Fruit fly (Drosophila melanogaster) Kc167 (cell line): ENCODE measurements around the gene Cbp20.

Experiments
- h ChIP-seq: fragments of >200 bp; optimal IDR thresholded peaks from 3 replicates; lab custom pipeline; 2018; ENCODE audit warnings: missing external identifiers
- psq ChIP-seq: fragments of >200 bp; optimal IDR thresholded peaks from 2 replicates; lab custom pipeline; 2017; ENCODE audit warnings: missing external identifiers

DNA sequence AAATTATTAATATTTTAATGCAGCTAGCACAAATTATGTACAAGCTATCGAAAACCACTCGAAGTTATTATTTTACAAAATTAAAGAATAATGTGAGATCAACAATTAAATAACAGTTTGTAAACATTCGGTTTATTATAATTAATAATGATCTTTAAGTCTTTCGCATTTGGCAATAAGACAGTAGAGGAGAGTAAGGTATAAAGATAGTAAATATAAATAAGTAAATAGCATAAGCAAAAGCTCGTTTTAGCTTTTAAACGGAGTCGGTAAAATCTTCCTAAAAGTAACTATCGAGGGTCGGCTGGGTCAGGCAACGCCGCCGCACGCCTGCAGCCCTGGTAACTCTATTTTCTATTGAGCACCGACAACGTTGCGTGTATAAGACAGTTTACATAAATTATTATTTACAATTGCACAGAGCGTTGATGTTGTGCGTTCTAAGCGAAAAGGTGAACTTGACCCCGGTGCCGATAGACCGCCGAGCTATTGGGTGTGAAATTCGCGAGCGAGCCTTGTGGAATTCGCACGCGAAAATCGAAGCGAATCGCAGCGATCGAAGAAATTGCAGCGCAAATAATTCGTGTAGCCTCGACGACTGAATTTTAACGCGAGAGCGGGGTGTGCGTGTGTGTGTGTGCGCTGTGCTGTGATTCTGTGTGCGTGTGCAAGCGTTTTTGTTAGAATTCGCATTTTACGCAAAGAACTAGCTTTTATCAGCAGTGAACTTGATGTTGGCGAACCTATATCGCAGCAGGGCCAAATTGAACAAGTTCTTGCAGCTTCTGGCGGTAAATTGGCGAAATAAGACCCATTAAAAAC, 3.2 kb downstream of the Cbp20 start, which contains the start of gene wrd:
- TF ChIP-seq psq (lab: Kevin White, UChicago): no peak
- TF ChIP-seq h (lab: Kevin White, UChicago): no peak
